Worm (Caenorhabditis elegans): Measurements from ENCODE around the gene ndub-5.

The ndub-5 gene

DNA sequence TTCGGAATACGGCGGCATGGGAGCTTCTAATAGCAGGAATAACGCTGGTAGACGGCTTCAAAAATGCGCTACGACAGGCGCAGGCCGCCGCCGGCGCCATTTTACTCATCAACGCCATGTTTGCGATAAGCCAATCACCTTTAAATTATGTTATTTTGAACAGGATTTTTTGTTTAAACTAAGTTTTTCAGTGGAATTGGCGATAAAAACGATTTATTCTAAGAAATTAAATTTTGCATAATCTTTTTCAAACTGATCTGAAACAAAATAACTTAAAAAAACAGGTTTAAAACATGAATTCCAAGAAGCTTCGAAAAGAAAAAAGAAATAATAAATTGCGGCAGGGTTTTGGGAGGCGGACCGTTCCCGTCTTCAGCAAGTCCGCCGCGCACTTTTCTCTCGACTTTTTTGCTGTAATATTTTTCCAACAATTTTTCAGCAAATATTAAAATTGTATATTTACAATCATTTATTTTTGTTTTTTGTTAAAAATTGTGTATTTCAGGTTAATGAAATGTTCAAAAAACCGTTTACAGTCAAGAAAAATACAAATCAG, at the start of gene ndub-5, which contains the start of gene eif-2D:
TSS of gene ndub-5 (minus strand) at position 138 of the 556 bp plus-strand sequence.
TSS of gene eif-2D (plus strand) at position 506 of the 556 bp plus-strand sequence.
- no peak for TF ChIP-seq him-1 (tag; optimal IDR thresholded peaks at IDR 0.05)
- no peak for TF ChIP-seq dao-5 (tag; optimal IDR thresholded peaks at IDR 0.05)
- no peak for TF ChIP-seq W03F9.2 (tag; optimal IDR thresholded peaks at IDR 0.05)

DNA sequence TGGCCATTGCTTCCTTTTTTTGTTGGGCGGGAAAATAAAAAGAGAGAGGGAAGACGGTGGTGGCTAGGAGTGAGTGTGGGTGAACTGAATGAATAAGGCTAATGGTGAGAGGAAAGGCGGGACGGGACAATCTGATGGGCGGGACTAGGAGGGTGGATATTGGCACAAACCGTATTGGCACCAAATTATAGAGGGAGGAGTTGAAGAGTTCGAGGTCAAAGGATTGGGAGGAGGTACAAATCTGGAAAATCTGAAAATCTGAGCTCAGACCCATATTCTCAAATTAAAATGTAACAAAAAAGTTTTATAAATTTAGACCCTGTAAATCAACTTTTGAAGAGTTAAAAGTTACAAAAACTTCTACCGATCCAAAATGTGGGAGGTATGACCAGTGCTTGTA, 47.6 kb upstream of the ndub-5 start, which contains the start of gene hlh-14:
TSS of gene hlh-14 (minus strand) at position 101 of the 400 bp plus-strand sequence.
- TF ChIP-seq him-1 (tag; optimal IDR thresholded peaks at IDR 0.05) (no peak), W03F9.2 (tag; optimal IDR thresholded peaks at IDR 0.05) (no peak), dao-5 (tag; optimal IDR thresholded peaks at IDR 0.05) (no peak)

DNA sequence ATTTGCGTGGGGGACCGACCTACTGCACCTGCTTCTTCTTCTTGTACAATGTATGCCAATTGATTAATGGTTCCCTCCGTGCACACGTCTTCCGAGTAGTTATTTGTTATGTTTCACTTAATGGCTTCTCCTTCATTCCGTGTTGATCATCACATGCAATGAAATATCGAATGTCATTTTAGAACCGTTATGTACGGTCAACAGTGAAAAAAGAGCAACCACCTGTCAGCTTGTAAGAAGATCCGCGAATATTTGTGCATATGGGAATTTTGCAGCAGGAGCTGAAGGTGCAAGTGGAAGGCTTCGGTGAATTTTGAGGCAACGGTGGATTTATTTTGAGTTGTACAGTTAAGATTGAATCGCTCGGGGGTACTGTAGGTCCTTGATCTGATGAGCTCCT, 45.4 kb upstream of the ndub-5 start:
- no peak for TF ChIP-seq dao-5 (tag; optimal IDR thresholded peaks at IDR 0.05)

DNA sequence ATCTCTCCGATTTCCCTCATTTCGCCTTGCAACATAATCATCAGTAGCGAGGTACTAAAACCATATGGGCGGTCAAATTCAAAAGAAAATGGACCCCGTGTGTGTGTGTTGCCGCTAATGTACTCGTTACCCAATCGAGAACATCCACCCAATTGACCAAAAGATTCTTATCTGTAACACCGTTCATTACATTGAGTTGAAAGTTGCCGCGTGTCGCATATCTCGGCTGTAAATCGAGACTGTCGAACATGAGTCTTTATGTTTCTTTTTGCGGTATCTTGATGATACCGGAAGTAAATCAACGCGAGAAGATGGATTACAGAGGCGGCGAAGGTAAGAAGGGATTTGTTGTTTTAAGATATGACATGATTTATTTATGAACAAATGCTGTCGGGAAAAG, 44.6 kb upstream of the ndub-5 start:
- TF ChIP-seq W03F9.2 (tag; optimal IDR thresholded peaks at IDR 0.05) (no peak), dao-5 (tag; optimal IDR thresholded peaks at IDR 0.05) (no peak), him-1 (tag; optimal IDR thresholded peaks at IDR 0.05) (no peak)

DNA sequence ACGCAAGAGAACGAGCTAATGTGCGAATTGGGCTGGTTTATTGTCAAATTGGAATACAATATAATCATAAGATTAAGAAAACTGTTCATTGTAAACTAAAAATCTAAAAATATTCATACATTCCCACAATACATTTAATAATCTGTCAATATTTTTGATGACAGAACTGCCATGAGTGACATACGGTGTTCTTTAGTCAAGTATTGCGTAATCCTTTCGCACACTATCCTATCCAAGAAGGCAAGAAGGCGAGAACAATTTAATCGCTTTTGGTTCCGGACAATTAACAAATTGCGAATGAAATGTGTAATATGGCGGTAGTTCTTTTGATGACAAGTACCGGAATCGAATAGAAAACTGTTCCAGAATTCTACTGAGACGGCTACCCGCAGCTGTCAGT, 43.7 kb upstream of the ndub-5 start:
- TF ChIP-seq dao-5 (tag; optimal IDR thresholded peaks at IDR 0.05) (no peak), him-1 (tag; optimal IDR thresholded peaks at IDR 0.05) (no peak)

DNA sequence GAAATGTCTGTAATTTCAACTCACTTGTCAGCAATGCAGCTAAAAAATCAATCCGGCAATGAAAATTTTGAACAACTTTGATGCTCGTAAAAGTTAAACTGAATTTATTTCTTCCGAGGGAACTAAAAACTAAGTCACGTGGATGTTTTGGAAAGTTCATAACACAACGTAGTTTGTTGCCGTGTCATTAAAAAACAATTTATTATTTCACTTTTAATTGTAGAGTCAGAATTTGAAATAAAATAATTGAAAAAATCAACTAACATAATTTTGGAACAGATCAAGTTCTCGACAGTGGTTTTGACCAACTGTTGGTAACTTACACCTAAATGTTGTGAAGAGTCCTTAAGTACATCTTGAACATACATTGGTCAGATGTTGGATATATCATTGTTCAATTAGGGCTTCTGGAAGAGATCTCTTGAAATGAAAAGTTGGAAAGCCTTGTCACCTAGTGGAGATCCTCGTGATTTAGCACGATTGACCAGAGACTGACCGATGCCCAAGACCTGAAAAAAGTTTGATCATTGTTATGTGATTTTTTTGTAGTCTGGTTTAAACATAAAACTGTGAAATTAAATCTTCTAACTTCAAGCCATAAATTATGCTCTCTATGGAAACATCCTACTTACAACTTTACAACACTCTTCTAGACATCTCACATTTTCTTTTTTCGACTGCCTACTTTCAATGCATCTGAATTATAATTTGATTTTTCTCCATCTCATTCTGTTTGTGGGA, 39.4 kb upstream of the ndub-5 start, which contains the start of the genes C18A3.7 and C18A3.11:
TSS of gene C18A3.7 (minus strand) at position 101 of the 741 bp plus-strand sequence.
TSS of gene C18A3.11 (plus strand) at position 691 of the 741 bp plus-strand sequence.
- TF ChIP-seq W03F9.2 (tag; optimal IDR thresholded peaks at IDR 0.05) (no peak), him-1 (tag; optimal IDR thresholded peaks at IDR 0.05) (no peak), dao-5 (tag; optimal IDR thresholded peaks at IDR 0.05) (no peak)

DNA sequence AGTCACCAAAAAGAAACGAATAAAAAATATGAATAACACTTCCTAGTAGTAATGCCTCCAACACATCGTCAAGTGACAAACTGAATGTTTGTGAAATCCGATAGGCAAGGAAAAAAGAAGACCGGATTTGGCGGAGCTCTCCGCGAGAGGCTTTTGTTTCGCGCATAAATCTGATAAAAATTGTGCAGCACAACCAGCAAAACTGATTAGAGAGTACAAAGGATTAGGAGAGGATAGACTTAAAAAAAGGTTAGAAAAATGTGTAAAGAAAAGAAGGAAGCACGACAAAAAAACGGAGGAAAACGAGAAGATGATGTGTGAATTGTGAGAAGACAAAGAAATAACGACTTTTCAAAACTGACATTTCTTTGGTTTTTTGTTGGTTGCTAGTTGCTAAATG, 36.6 kb upstream of the ndub-5 start, which contains the start of gene rab-3:
TSS of gene rab-3 (minus strand) at position 147 of the 400 bp plus-strand sequence.
- TF ChIP-seq him-1 (tag; optimal IDR thresholded peaks at IDR 0.05) (peak; percentile 1), dao-5 (tag; optimal IDR thresholded peaks at IDR 0.05) (no peak), W03F9.2 (tag; optimal IDR thresholded peaks at IDR 0.05) (no peak)

DNA sequence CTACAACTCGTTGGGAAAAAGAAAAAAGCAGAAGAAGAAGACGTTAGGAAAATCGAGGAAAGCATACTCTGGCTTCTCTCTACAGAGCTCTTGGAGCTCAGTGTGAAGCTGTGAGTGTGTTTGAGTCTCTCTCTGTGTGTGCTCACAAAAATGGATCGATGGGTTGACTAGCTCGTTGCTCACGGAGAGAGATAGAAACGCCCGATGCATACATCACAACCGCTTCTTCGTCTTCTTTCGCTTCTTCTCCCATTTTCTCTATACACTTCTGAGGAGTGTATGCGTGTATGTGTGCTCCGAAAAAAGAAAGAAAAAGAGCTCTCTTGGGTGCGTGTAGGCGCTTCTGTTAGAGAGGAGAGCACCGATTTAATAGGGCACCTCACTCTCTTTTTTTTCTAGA, 33.9 kb upstream of the ndub-5 start:
- TF ChIP-seq W03F9.2 (tag; optimal IDR thresholded peaks at IDR 0.05) (no peak), him-1 (tag; optimal IDR thresholded peaks at IDR 0.05) (peak; percentile 83)

DNA sequence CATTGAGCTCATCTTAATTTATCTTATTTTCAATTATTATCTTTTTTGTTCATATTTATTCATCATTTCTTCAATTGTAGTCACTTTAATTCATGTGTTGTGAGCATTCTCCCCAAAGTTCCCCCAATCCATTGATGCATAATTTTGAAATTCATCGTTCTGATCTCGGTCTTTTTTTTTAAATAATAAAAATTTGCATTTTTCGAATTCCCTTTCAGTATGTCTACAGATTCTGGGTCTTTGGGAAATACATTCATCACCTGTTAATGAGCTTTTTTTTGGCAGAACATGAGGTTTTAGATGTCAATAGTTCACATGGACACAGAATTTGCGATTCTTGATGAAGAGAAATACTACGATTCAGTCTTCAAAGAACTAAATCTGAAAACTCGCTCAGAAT, 28.7 kb upstream of the ndub-5 start, which contains the start of gene damt-1:
TSS of gene damt-1 (plus strand) at position 301 of the 400 bp plus-strand sequence.
- TF ChIP-seq dao-5 (tag; optimal IDR thresholded peaks at IDR 0.05) (no peak), W03F9.2 (tag; optimal IDR thresholded peaks at IDR 0.05) (no peak), him-1 (tag; optimal IDR thresholded peaks at IDR 0.05) (no peak)

DNA sequence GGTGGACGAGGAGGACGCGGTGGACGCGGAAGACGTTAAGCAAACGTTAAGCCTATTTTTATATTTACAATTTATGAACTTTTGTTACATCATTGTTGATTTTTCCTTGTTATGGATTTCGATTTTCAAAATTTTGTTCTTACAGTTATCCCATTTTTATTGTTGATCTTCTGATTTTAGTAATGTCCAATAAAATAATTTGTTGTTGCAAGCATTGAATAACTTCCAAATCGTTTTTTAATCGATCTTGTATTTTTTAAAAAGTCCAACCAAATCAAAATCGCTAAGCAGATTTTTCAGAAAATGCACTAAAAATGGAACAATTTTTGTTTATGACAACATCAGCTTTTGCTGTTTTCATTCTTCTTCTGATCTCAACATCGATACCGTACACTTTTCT, 26.7 kb upstream of the ndub-5 start, which contains the start of gene zipt-3:
TSS of gene zipt-3 (plus strand) at position 301 of the 400 bp plus-strand sequence.
- no peak for TF ChIP-seq him-1 (tag; optimal IDR thresholded peaks at IDR 0.05)
- TF ChIP-seq W03F9.2 (tag; optimal IDR thresholded peaks at IDR 0.05): no peak
- no peak for TF ChIP-seq dao-5 (tag; optimal IDR thresholded peaks at IDR 0.05)

DNA sequence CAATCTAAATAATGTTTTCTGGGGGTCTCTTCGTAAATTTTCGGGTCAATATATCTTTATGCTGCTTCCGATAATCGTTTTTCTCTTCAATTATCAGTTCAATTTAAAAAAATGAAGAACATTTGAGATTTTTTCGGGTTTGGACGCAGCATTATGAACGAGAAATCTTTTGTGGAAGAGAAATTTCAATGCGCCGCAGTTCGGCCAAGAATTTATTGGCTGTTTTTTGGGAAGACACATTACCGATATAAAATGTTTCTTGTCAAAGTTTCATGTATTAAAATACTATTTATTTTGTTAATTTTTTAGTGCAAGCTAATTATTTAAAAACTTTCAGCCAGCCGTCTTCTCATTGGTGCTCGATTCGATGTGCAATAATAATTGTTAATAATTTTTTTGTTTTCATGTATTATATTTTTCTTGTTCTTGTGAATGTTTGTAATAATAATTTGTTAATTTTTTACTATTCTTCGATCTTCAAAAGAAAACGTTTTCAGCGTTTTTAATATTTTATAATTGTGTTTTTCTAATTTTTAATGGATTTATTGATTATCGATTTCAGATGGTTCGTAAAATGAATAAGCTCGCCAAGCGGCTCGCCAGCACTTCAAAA, 24.7 kb upstream of the ndub-5 start, which contains the start of the genes C18A3.10 and C18A3.3:
TSS of gene C18A3.10 (minus strand) at position 101 of the 613 bp plus-strand sequence.
TSS of gene C18A3.3 (plus strand) at position 563 of the 613 bp plus-strand sequence.
- no peak for TF ChIP-seq W03F9.2 (tag; optimal IDR thresholded peaks at IDR 0.05)
- TF ChIP-seq dao-5 (tag; optimal IDR thresholded peaks at IDR 0.05): no peak
- TF ChIP-seq him-1 (tag; optimal IDR thresholded peaks at IDR 0.05): no peak

DNA sequence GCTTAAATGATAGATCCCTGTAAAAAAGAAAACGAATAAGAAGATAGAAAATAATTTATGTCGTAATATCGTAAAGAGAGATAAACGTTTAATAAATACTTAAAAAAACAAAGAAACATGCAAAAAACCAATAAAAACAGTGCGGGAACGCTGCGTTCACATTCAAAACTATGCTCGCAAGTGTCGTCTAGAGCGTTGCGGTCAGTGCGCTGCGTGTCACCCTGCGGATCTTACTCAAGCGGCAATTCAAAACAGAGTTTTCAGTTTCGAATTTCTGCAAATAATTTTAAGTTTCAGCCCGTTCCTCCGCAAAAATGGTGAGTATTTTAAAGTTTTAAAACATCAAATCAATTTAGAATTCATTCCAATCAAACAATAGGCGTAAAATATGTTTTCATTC, 23.7 kb upstream of the ndub-5 start, which contains the start of the genes tiar-1 and lelo-4:
TSS of gene tiar-1 (minus strand) at position 17 of the 400 bp plus-strand sequence.
TSS of gene lelo-4 (plus strand) at position 118 of the 400 bp plus-strand sequence.
- TF ChIP-seq him-1 (tag; optimal IDR thresholded peaks at IDR 0.05) (peak; percentile 35), dao-5 (tag; optimal IDR thresholded peaks at IDR 0.05) (no peak), W03F9.2 (tag; optimal IDR thresholded peaks at IDR 0.05) (peak; percentile 74)

DNA sequence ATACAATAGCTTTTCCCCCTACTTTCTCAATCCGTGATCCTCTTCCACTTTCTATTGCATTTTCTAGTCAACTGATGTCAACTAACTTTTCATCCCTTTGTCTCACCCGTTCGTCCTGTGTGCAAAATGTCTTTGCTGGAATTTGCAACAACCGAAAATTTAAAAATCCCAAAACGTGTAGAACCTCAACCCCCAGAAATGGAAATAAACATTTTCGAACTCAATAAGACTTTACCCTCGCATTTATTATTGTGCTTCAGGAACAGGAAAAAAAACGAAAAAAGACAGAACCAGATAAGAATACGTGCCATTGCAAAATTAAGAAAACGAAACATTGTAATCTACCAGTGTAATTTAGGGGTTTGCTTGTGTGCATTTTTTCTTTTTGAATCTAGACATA, 21.0 kb upstream of the ndub-5 start:
- no peak for TF ChIP-seq him-1 (tag; optimal IDR thresholded peaks at IDR 0.05)
- TF ChIP-seq dao-5 (tag; optimal IDR thresholded peaks at IDR 0.05): no peak
- TF ChIP-seq W03F9.2 (tag; optimal IDR thresholded peaks at IDR 0.05): no peak

Measured in whole organism, L4/young adult.